Worm (Caenorhabditis elegans): ENCODE data around the gene K01D12.20.
A peak's percentile ranks its signal among the peaks of the same experiment; 100 is the strongest.

K01D12.20 gene

DNA sequence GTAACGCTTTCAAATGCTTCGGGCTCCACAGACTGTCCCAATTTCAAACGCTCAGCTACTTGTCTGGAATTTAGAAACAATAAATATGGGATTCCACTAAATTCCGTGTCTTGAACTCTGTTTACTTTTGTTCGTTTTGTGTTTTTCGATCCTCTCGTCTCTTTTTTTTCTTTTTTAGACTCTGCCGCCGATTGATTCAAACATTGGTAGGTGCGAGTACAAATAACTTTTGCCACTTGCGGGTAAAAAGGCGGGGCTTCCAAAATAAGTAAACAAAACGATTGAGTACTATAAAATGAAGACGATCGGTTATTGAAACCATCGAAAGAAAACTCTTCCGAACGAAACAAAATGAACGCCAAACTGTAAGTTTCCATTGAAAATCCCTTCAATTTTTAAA is 35.5 kb downstream of the K01D12.20 start, which contains the start of gene fipr-2:
Gene fipr-2, plus strand, starts transcription at position 245 of the 400 bp plus-strand sequence.
- no peak for TF ChIP-seq hmg-1.1 (GFP tag; IDR thresholded peaks at IDR 0.05)
- TF ChIP-seq lin-15B (tag; optimal IDR thresholded peaks at IDR 0.05): no peak
- no peak for TF ChIP-seq lsy-2 (tag; optimal IDR thresholded peaks at IDR 0.05)
- TF ChIP-seq lir-3 (tag; optimal IDR thresholded peaks at IDR 0.05): no peak
- no peak for TF ChIP-seq ZK337.2 (GFP tag; IDR thresholded peaks at IDR 0.05)
- no peak for TF ChIP-seq daf-8 (GFP tag; IDR thresholded peaks at IDR 0.05)
- no peak for TF ChIP-seq ztf-7 (tag; optimal IDR thresholded peaks at IDR 0.05)
- no peak for TF ChIP-seq dpl-1 (GFP tag; optimal IDR thresholded peaks at IDR 0.05)
- no peak for TF ChIP-seq lin-29 (GFP tag; IDR thresholded peaks at IDR 0.05)
- TF ChIP-seq lin-1 (GFP tag; IDR thresholded peaks at IDR 0.05): no peak
- no peak for TF ChIP-seq madf-9 (GFP tag; conservative IDR thresholded peaks at IDR 0.05)
- TF ChIP-seq fkh-10 (GFP tag; optimal IDR thresholded peaks at IDR 0.05): no peak

ce11 chrV:12361644-12362043 is 39.0 kb downstream of the K01D12.20 start, which contains the start of gene fipr-1:
fipr-1 (minus strand) TSS chrV:12361744.
- TF ChIP-seq duxl-1 (tag; optimal IDR thresholded peaks at IDR 0.05; ENCODE audit: poor library complexity): no peak
- no peak for TF ChIP-seq nhr-42 (GFP tag; IDR thresholded peaks at IDR 0.05)
- TF ChIP-seq lin-39 (tag; optimal IDR thresholded peaks at IDR 0.05): no peak

- no peak for TF ChIP-seq ama-1 (optimal IDR thresholded peaks at IDR 0.05)
- no peak for TF ChIP-seq zag-1 (tag; optimal IDR thresholded peaks at IDR 0.05)
- no peak for TF ChIP-seq Y5F2A.4 (GFP tag; optimal IDR thresholded peaks at IDR 0.05)
- no peak for TF ChIP-seq attf-4 (tag; optimal IDR thresholded peaks at IDR 0.05)
- no peak for TF ChIP-seq nhr-6 (tag; optimal IDR thresholded peaks at IDR 0.05)
- TF ChIP-seq nhr-102 (tag; optimal IDR thresholded peaks at IDR 0.05): no peak
These were observed 42.3 kb downstream of the K01D12.20 start, which contains the start of gene F23H12.5 for ce11 chrV:12358347-12358746. F23H12.5 (plus strand) TSS chrV:12358647.

DNA sequence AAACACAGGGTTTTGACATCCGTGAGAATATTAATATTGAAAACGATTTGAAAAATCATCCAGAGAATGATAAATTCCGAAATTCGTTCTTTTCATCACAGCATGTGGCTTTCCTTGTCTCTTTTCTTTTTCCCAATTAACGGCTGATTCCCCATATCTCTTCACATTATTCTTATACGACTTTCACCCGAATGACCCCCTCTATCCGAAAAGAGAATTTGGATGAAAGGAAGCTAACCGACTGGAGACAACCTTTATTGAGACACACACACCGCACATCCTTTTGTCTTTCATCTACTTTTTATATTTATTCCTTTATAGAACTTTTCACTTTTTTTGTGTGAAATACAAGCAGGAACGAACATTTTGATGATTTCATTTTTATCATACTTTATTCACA is 43.0 kb downstream of the K01D12.20 start:
- TF ChIP-seq nhr-48 (tag; optimal IDR thresholded peaks at IDR 0.05) (no peak), ZK337.2 (GFP tag; IDR thresholded peaks at IDR 0.05) (no peak), madf-9 (GFP tag; conservative IDR thresholded peaks at IDR 0.05) (no peak), lin-38 (GFP tag; IDR thresholded peaks at IDR 0.05) (no peak), F44E2.7 (GFP tag; IDR thresholded peaks at IDR 0.05) (no peak), ceh-62 (tag; optimal IDR thresholded peaks at IDR 0.05) (no peak), hif-1 (tag; optimal IDR thresholded peaks at IDR 0.05) (no peak), mep-1 (tag; optimal IDR thresholded peaks at IDR 0.05) (no peak), zfp-2 (tag; optimal IDR thresholded peaks at IDR 0.05) (no peak)

DNA sequence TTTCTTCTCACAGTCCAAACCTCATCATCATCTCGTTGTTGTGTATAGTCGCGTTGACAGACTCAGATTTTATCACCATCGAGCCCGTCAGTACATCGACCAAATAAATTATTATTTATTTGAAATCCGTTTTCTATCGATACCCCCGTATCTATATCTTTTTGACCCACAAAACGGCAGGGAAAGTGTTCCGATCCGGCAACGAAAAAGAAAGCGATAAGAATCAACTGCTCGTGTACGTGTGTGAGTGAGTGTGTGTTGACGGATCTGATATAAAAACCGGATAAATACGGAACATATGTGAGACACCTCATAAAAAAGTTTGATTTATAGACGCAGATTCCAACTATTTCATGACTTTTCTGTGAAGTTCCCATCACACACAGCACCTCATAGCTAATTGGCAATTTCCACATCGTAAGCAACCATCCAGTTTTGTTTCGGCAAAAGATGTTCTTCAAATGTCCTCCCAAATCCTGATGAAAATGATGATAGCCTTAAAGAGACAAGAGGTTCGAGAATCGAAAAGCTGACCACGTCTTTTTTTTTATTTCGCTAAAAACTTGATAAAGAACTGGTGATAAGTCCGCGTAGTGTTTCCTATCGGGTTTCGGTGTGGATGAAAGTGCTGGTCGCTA is 46.3 kb downstream of the K01D12.20 start:
- TF ChIP-seq snpc-4 (tag; optimal IDR thresholded peaks at IDR 0.05): no peak
- TF ChIP-seq fkh-10 (GFP tag; optimal IDR thresholded peaks at IDR 0.05): no peak
- TF ChIP-seq hlh-11 (tag; optimal IDR thresholded peaks at IDR 0.05): peak; percentile 76
- no peak for TF ChIP-seq pqm-1 (tag; optimal IDR thresholded peaks at IDR 0.05)
- TF ChIP-seq spr-1 (tag; optimal IDR thresholded peaks at IDR 0.05): peak; percentile 39
- TF ChIP-seq lin-29 (GFP tag; IDR thresholded peaks at IDR 0.05): 0 out of 2 replicates have a peak, but pooled peaks have one; percentile 8
- TF ChIP-seq ctbp-1 (GFP tag; IDR thresholded peaks at IDR 0.05): no peak
- no peak for TF ChIP-seq Y105C5A.15 (GFP tag; IDR thresholded peaks at IDR 0.05)
- TF ChIP-seq T26A8.4 (GFP tag; IDR thresholded peaks at IDR 0.05): peak; percentile 49; the same call in 1 of the 2 replicates
- TF ChIP-seq aha-1 (tag): no peak
- peak; percentile 10 for TF ChIP-seq mxl-3 (GFP tag; optimal IDR thresholded peaks at IDR 0.05)
- TF ChIP-seq ama-1 (optimal IDR thresholded peaks at IDR 0.05): peak; percentile 41
- no peak for TF ChIP-seq egl-43 (GFP tag; IDR thresholded peaks at IDR 0.05)
- TF ChIP-seq Y75B8A.6 (GFP tag; IDR thresholded peaks at IDR 0.05): no peak
- TF ChIP-seq nhr-237 (tag; optimal IDR thresholded peaks at IDR 0.05): no peak
- TF ChIP-seq zip-11 (GFP tag; IDR thresholded peaks at IDR 0.05): no peak
- TF ChIP-seq nhr-76 (tag; optimal IDR thresholded peaks at IDR 0.05): no peak
- TF ChIP-seq snpc-1.2 (GFP tag; IDR thresholded peaks at IDR 0.05): no peak
- peak; percentile 9 for TF ChIP-seq duxl-1 (tag; optimal IDR thresholded peaks at IDR 0.05; ENCODE audit: poor library complexity)
- TF ChIP-seq zip-2 (tag; optimal IDR thresholded peaks at IDR 0.05): no peak
- no peak for TF ChIP-seq daf-16 (GFP tag; optimal IDR thresholded peaks at IDR 0.05)
- no peak for TF ChIP-seq daf-16 (tag; optimal IDR thresholded peaks at IDR 0.05)
